Worm (Caenorhabditis elegans): Measurements from ENCODE around the gene ttr-18.

- TF ChIP-seq skn-1 (tag; optimal IDR thresholded peaks at IDR 0.05) (no peak), sma-3 (GFP tag; optimal IDR thresholded peaks at IDR 0.05) (no peak), elt-3 (tag; optimal IDR thresholded peaks at IDR 0.05) (no peak), aly-2 (tag; optimal IDR thresholded peaks at IDR 0.05) (no peak), unc-39 (tag; optimal IDR thresholded peaks at IDR 0.05) (no peak), ztf-4 (tag; optimal IDR thresholded peaks at IDR 0.05) (no peak), snpc-4 (tag; optimal IDR thresholded peaks at IDR 0.05) (no peak), nhr-237 (tag; optimal IDR thresholded peaks at IDR 0.05) (no peak), egl-27 (tag; optimal IDR thresholded peaks at IDR 0.05) (no peak), peb-1 (tag; optimal IDR thresholded peaks at IDR 0.05) (no peak), ZK546.5 (tag; optimal IDR thresholded peaks at IDR 0.05) (no peak), nhr-21 (tag; optimal IDR thresholded peaks at IDR 0.05) (no peak), nhr-77 (tag; optimal IDR thresholded peaks at IDR 0.05) (no peak), ceh-82 (tag; optimal IDR thresholded peaks at IDR 0.05) (no peak)
These were observed 23.8 kb upstream of the ttr-18 start, which contains the start of gene npr-41 for ce11 chrII:11510373-11510772.

All from whole organism, L2 larva.